Worm (Caenorhabditis elegans) whole organism, young adult: ENCODE results near the gene mrps-14.
A peak's percentile ranks its signal among the peaks of the same experiment; 100 is the strongest.
"Not testable (repeated sequence)": the region's sequence is repeated elsewhere in the genome, so short reads cannot be mapped to it uniquely, and the experiment has no call there.

Source experiments
- attf-5 ChIP-seq: fragments of 200-800 bp; sonication (Bioruptor generic); optimal IDR thresholded peaks from 2 replicates; lab custom pipeline; 2018; ENCODE audit warnings: mild to moderate bottlenecking, missing genetic modification characterization, missing compliant biosample characterization
- egrh-3 ChIP-seq: fragments of 200-800 bp; sonication (Bioruptor generic); IDR thresholded peaks from 2 replicates; pipeline ENCODE4 v1.3.6; 2022; ENCODE audit warnings: missing genetic modification reagents, missing genetic modification characterization, missing compliant biosample characterization
- let-607 ChIP-seq, 2 experiments: fragments of 200-800 bp in 1 of 2; sonication (Bioruptor generic) in 1 of 2; sonication (generic microtip) in 1 of 2; optimal IDR thresholded peaks; 2 replicates each; lab custom pipeline; 2016 to 2018; ENCODE audit warnings: mild to moderate bottlenecking in 2 of 2, missing compliant biosample characterization in 2 of 2, missing genetic modification characterization in 2 of 2, moderate library complexity in 2 of 2, missing genotype in 1 of 2
- madf-3 ChIP-seq: fragments of 200-800 bp; sonication (Bioruptor generic); IDR thresholded peaks from 2 replicates; pipeline ENCODE4 v1.3.6; 2022; ENCODE audit warnings: missing genetic modification reagents, missing genetic modification characterization, missing compliant biosample characterization
- nfyb-1 ChIP-seq: fragments of 200-800 bp; sonication (Bioruptor generic); IDR thresholded peaks from 2 replicates; pipeline ENCODE4 v1.3.6; 2022; ENCODE audit warnings: missing genetic modification reagents, missing genetic modification characterization, missing compliant biosample characterization
- snpc-1.1 ChIP-seq: sonication (generic microtip); optimal IDR thresholded peaks from 2 replicates; lab custom pipeline; 2017; ENCODE audit warnings: missing genetic modification characterization, mild to moderate bottlenecking, missing compliant biosample characterization, antibody characterized with exemption, moderate library complexity, missing genotype, missing genetic modification reagents; ENCODE audit not compliant: insufficient read depth
- somi-1 ChIP-seq: fragments of 200-800 bp; sonication (Bioruptor generic); optimal IDR thresholded peaks from 2 replicates; lab custom pipeline; 2018; ENCODE audit warnings: mild to moderate bottlenecking, missing genetic modification characterization, missing compliant biosample characterization
- sptf-2 ChIP-seq: fragments of 200-800 bp; sonication (Bioruptor generic); optimal IDR thresholded peaks from 2 replicates; lab custom pipeline; 2018; ENCODE audit warnings: mild to moderate bottlenecking, missing genetic modification characterization, missing compliant biosample characterization

DNA sequence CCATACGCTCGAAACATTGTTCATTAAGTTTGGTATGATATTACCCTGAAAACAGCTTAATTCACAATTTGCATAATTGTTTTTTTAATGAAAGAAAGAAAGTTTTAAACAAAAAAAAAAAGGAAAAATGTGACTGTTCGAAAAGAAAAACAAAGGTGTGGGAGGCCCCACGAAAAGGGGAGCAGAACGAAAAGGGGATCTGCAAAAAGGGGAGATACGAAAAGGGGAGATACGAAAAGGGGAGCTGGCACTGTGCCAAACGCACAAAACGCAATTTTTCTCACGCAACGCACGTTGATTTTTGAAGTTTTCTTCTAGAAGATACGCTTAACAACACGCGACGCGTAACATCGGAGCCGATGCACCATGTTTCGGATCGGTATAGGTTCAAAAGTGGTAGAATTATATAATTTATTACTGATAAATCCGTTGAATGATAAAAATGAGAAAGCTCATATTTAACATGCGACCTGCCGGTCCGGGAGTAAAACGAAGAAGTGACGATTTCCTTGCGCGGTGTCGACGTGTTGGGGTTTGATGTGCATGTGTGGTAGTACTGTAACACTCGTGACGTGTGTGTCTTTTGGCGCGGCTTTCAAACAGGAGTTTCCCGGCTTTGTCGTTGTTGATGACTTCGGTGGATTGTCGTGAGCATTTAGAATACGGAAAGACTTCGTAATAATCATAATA, 5.4 kb upstream of the mrps-14 start, which contains the start of gene nrde-2:
- TF ChIP-seq let-607 (tag; optimal IDR thresholded peaks at IDR 0.05; lab: Kevin White, UChicago); snpc-1.1; sptf-2 (GFP tag; lab: Kevin White, UChicago); nfyb-1; somi-1 (GFP tag; lab: Kevin White, UChicago); madf-3 (GFP tag; lab: Robert Waterston, UW); attf-5 (GFP tag; lab: Kevin White, UChicago): not testable (repeated sequence)
- TF ChIP-seq egrh-3 = peak; percentile 67
